Fruit fly (Drosophila melanogaster) whole organism, embryonic: ENCODE data around the gene CG4757.
A peak's percentile ranks its signal among the peaks of the same experiment; 100 is the strongest.

Experiments
- BtbVII ChIP-seq: fragments of 200-800 bp; sonication (Bioruptor generic); optimal IDR thresholded peaks from 3 replicates; lab custom pipeline; 2017; ENCODE audit warnings: missing biosample characterization, mild to moderate bottlenecking, missing genetic modification characterization
- CG11504 ChIP-seq: fragments of 200-800 bp; sonication (Bioruptor generic); optimal IDR thresholded peaks from 3 replicates; lab custom pipeline; 2019; ENCODE audit warnings: missing biosample characterization, mild to moderate bottlenecking, missing genetic modification characterization, moderate library complexity
- CG11560 ChIP-seq: fragments of 200-800 bp; sonication (Bioruptor generic); IDR thresholded peaks from 3 replicates; pipeline ENCODE4 v1.3.6; 2022; ENCODE audit warnings: missing biosample characterization, missing genetic modification characterization
- CG12071 ChIP-seq: fragments of 200-800 bp; sonication (Bioruptor generic); optimal IDR thresholded peaks from 3 replicates; lab custom pipeline; 2018; ENCODE audit warnings: missing biosample characterization, mild to moderate bottlenecking, missing genetic modification characterization
- CG12104 ChIP-seq: fragments of 200-800 bp; sonication (Bioruptor generic); optimal IDR thresholded peaks from 3 replicates; lab custom pipeline; 2016; ENCODE audit warnings: missing biosample characterization, missing genetic modification characterization
- CG1233 ChIP-seq: fragments of 200-800 bp; sonication (Bioruptor generic); optimal IDR thresholded peaks from 4 replicates; lab custom pipeline; 2018; ENCODE audit warnings: missing biosample characterization, mild to moderate bottlenecking, missing genetic modification characterization
- CG12391 ChIP-seq: fragments of 200-800 bp; sonication (Bioruptor generic); optimal IDR thresholded peaks from 3 replicates; lab custom pipeline; 2018; ENCODE audit warnings: missing biosample characterization, mild to moderate bottlenecking, missing genetic modification characterization, moderate library complexity
- CG13123 ChIP-seq: fragments of 200-800 bp; sonication (Bioruptor generic); optimal IDR thresholded peaks from 2 replicates; lab custom pipeline; 2016; ENCODE audit warnings: missing biosample characterization, missing genetic modification characterization
- CG13296 ChIP-seq: fragments of 200-800 bp; sonication (Bioruptor generic); optimal IDR thresholded peaks from 3 replicates; lab custom pipeline; 2018; ENCODE audit warnings: missing biosample characterization, mild to moderate bottlenecking, missing genetic modification characterization
- CG1529 ChIP-seq: fragments of 200-800 bp; sonication (Bioruptor generic); optimal IDR thresholded peaks from 3 replicates; lab custom pipeline; 2018; ENCODE audit warnings: missing biosample characterization, missing genetic modification characterization
- CG15601 ChIP-seq: fragments of 200-800 bp; sonication (Bioruptor generic); optimal IDR thresholded peaks from 3 replicates; lab custom pipeline; 2019; ENCODE audit warnings: missing biosample characterization, mild to moderate bottlenecking, missing genetic modification characterization, moderate library complexity
- CG1602 ChIP-seq: fragments of 200-800 bp; sonication (Bioruptor generic); optimal IDR thresholded peaks from 3 replicates; lab custom pipeline; 2016; ENCODE audit warnings: missing biosample characterization, missing genetic modification characterization
- CG18599 ChIP-seq: fragments of 200-800 bp; sonication (Bioruptor generic); optimal IDR thresholded peaks from 3 replicates; lab custom pipeline; 2017; ENCODE audit warnings: missing biosample characterization, missing genetic modification characterization, mild to moderate bottlenecking, moderate library complexity, missing genetic modification reagents
- CG2116 ChIP-seq: fragments of 200-800 bp; sonication (Bioruptor generic); optimal IDR thresholded peaks from 3 replicates; lab custom pipeline; 2018; ENCODE audit warnings: missing biosample characterization, mild to moderate bottlenecking, missing genetic modification characterization
- CG2678 ChIP-seq: fragments of 200-800 bp; sonication (Bioruptor generic); optimal IDR thresholded peaks from 3 replicates; lab custom pipeline; 2019; ENCODE audit warnings: missing biosample characterization, mild to moderate bottlenecking, missing genetic modification characterization, moderate library complexity
- CG3281 ChIP-seq: fragments of 200-800 bp; sonication (Bioruptor generic); optimal IDR thresholded peaks from 3 replicates; lab custom pipeline; 2017; ENCODE audit warnings: missing biosample characterization, mild to moderate bottlenecking, missing genetic modification characterization
- CG34376 ChIP-seq: fragments of 200-800 bp; sonication (Bioruptor generic); optimal IDR thresholded peaks from 2 replicates; lab custom pipeline; 2018; ENCODE audit warnings: missing biosample characterization, mild to moderate bottlenecking, missing genetic modification characterization
- CG8924 ChIP-seq: fragments of 200-800 bp; optimal IDR thresholded peaks from 3 replicates; lab custom pipeline; 2019; ENCODE audit warnings: missing biosample characterization, mild to moderate bottlenecking, missing genetic modification characterization, moderate library complexity
- D19A ChIP-seq: fragments of 200-800 bp; optimal IDR thresholded peaks from 3 replicates; lab custom pipeline; 2019; ENCODE audit warnings: missing biosample characterization, mild to moderate bottlenecking, missing genetic modification characterization, moderate library complexity
- Doc2 ChIP-seq: fragments of 200-800 bp; sonication (Bioruptor generic); IDR thresholded peaks from 2 replicates; pipeline ENCODE4 v1.3.6; 2022; ENCODE audit warnings: missing biosample characterization, missing genetic modification characterization
- Doc3 ChIP-seq: fragments of 200-800 bp; sonication (Bioruptor generic); IDR thresholded peaks from 3 replicates; pipeline ENCODE4 v1.3.6; 2022; ENCODE audit warnings: missing biosample characterization, missing genetic modification characterization; ENCODE audit not compliant: partially characterized antibody
- Fer1 ChIP-seq: fragments of 200-800 bp; sonication (Bioruptor generic); optimal IDR thresholded peaks from 2 replicates; lab custom pipeline; 2017; ENCODE audit warnings: missing biosample characterization, mild to moderate bottlenecking, missing genetic modification characterization
- GATAe ChIP-seq: fragments of 200-800 bp; sonication (Bioruptor generic); conservative IDR thresholded peaks from 2 replicates; pipeline ENCODE4 v1.3.6; 2022; ENCODE audit warnings: missing biosample characterization, missing genetic modification characterization
- HHEX ChIP-seq: fragments of 200-800 bp; sonication (Bioruptor generic); optimal IDR thresholded peaks from 3 replicates; lab custom pipeline; 2017; ENCODE audit warnings: missing biosample characterization, mild to moderate bottlenecking, missing genetic modification characterization, missing genetic modification reagents
- Hr39 ChIP-seq: fragments of >200 bp; optimal IDR thresholded peaks from 2 replicates; lab custom pipeline; 2017
- Meics ChIP-seq: fragments of 200-800 bp; sonication (Bioruptor generic); optimal IDR thresholded peaks from 2 replicates; lab custom pipeline; 2017; ENCODE audit warnings: missing biosample characterization, mild to moderate bottlenecking, missing genetic modification characterization
- Oli ChIP-seq: fragments of 200-800 bp; sonication (Bioruptor generic); optimal IDR thresholded peaks from 2 replicates; lab custom pipeline; 2018; ENCODE audit warnings: missing biosample characterization, mild to moderate bottlenecking, missing genetic modification characterization, moderate library complexity
- Optix ChIP-seq: fragments of 200-800 bp; sonication (Bioruptor generic); IDR thresholded peaks from 3 replicates; pipeline ENCODE4 v1.3.6; 2022; ENCODE audit warnings: missing biosample characterization, missing genetic modification characterization
- Poxn ChIP-seq: fragments of 200-800 bp; sonication (Bioruptor generic); IDR thresholded peaks from 2 replicates; pipeline ENCODE4 v1.3.6; 2022; ENCODE audit warnings: missing biosample characterization, missing genetic modification characterization
- Vsx1 ChIP-seq: fragments of 200-800 bp; sonication (Bioruptor generic); optimal IDR thresholded peaks from 2 replicates; lab custom pipeline; 2017; ENCODE audit warnings: missing biosample characterization, mild to moderate bottlenecking, missing genetic modification characterization, missing genetic modification reagents
- Xbp1 ChIP-seq: fragments of 200-800 bp; sonication (Bioruptor generic); optimal IDR thresholded peaks from 3 replicates; lab custom pipeline; 2016; ENCODE audit warnings: missing biosample characterization, mild to moderate bottlenecking, missing genetic modification characterization
- ash1 ChIP-seq: fragments of 200-800 bp; sonication (Bioruptor generic); optimal IDR thresholded peaks from 2 replicates; lab custom pipeline; 2018; ENCODE audit warnings: missing biosample characterization, mild to moderate bottlenecking, missing genetic modification characterization
- bcd ChIP-seq: fragments of 200-800 bp; sonication (Bioruptor generic); optimal IDR thresholded peaks from 2 replicates; lab custom pipeline; 2017; ENCODE audit warnings: missing biosample characterization, mild to moderate bottlenecking, missing genetic modification characterization
- dmrt99B ChIP-seq: fragments of 200-800 bp; sonication (Bioruptor generic); optimal IDR thresholded peaks from 2 replicates; lab custom pipeline; 2018; ENCODE audit warnings: missing biosample characterization, mild to moderate bottlenecking, missing genetic modification characterization, moderate library complexity
- ems ChIP-seq: fragments of 200-800 bp; sonication (Bioruptor generic); optimal IDR thresholded peaks from 3 replicates; lab custom pipeline; 2016; ENCODE audit warnings: missing biosample characterization, missing genetic modification characterization
- exex ChIP-seq: fragments of 200-800 bp; sonication (Bioruptor generic); optimal IDR thresholded peaks from 4 replicates; lab custom pipeline; 2018; ENCODE audit warnings: missing biosample characterization, mild to moderate bottlenecking, missing genetic modification characterization, moderate library complexity
- grn ChIP-seq: fragments of 200-800 bp; sonication (Bioruptor generic); optimal IDR thresholded peaks from 3 replicates; lab custom pipeline; 2017; ENCODE audit warnings: missing biosample characterization, missing genetic modification characterization
- jigr1 ChIP-seq: fragments of 200-800 bp; sonication (Bioruptor generic); IDR thresholded peaks from 3 replicates; pipeline ENCODE4 v1.3.6; 2022; ENCODE audit warnings: missing biosample characterization, missing genetic modification characterization
- lab ChIP-seq: fragments of 200-800 bp; sonication (Bioruptor generic); optimal IDR thresholded peaks from 3 replicates; lab custom pipeline; 2017; ENCODE audit warnings: missing biosample characterization, missing genetic modification characterization, mild to moderate bottlenecking, moderate library complexity, missing genetic modification reagents
- mirr ChIP-seq: fragments of 200-800 bp; sonication (Bioruptor generic); optimal IDR thresholded peaks from 3 replicates; lab custom pipeline; 2018; ENCODE audit warnings: missing biosample characterization, mild to moderate bottlenecking, missing genetic modification characterization
- pan ChIP-seq, 4 experiments: fragments of >200 bp in 3 of 4; fragments of 200-800 bp in 1 of 4; sonication (Bioruptor generic) in 1 of 4; optimal IDR thresholded peaks in 3 of 4; IDR thresholded peaks in 1 of 4; 2 replicates each; pipeline versions ENCODE4 v1.3.6 to Lab custom; 2017 to 2022; ENCODE audit warnings: missing biosample characterization in 2 of 4, missing genetic modification characterization in 2 of 4, mixed read lengths in 1 of 4
- prd ChIP-seq, 3 experiments: fragments of >200 bp in 2 of 3; fragments of 200-800 bp in 1 of 3; sonication (Bioruptor generic) in 1 of 3; optimal IDR thresholded peaks in 2 of 3; IDR thresholded peaks in 1 of 3; 2 replicates in 2 of 3; 3 replicates in 1 of 3; pipeline versions ENCODE4 v1.3.6 to Lab custom; 2017 to 2022; ENCODE audit warnings: missing biosample characterization in 1 of 3, missing genetic modification characterization in 1 of 3
- row ChIP-seq: fragments of 200-800 bp; sonication (Bioruptor generic); IDR thresholded peaks from 3 replicates; pipeline ENCODE4 v1.3.6; 2022; ENCODE audit warnings: missing biosample characterization, missing genetic modification characterization
- sd ChIP-seq: fragments of 200-800 bp; sonication (Bioruptor generic); optimal IDR thresholded peaks from 3 replicates; lab custom pipeline; 2018; ENCODE audit warnings: missing biosample characterization, mild to moderate bottlenecking, missing genetic modification characterization, moderate library complexity
- sens ChIP-seq: fragments of 200-800 bp; sonication (Bioruptor generic); peaks from one replicate; lab custom pipeline; 2016; ENCODE audit warnings: missing biosample characterization, missing genetic modification characterization
- sug ChIP-seq: fragments of 200-800 bp; optimal IDR thresholded peaks from 2 replicates; lab custom pipeline; 2019; ENCODE audit warnings: missing biosample characterization, mild to moderate bottlenecking, missing genetic modification characterization, moderate library complexity
- unpg ChIP-seq: fragments of 200-800 bp; sonication (Bioruptor generic); optimal IDR thresholded peaks from 3 replicates; lab custom pipeline; 2018; ENCODE audit warnings: missing biosample characterization, mild to moderate bottlenecking, missing genetic modification characterization, moderate library complexity

CG4757 gene

dm6 chr3R:11175777-11176176 is 14.8 kb downstream of the CG4757 start:
- TF ChIP-seq CG13123 (GFP tag; lab: Kevin White, UChicago) = no peak
- TF ChIP-seq Poxn = no peak
- TF ChIP-seq CG2116 (GFP tag; lab: Kevin White, UChicago) = no peak
- TF ChIP-seq jigr1 (GFP tag; lab: Robert Waterston, UW) = no peak
- no peak for TF ChIP-seq CG12104 (GFP tag; lab: Kevin White, UChicago)
- peak; percentile 57 for TF ChIP-seq mirr (GFP tag; lab: Kevin White, UChicago)
- TF ChIP-seq exex (tag; lab: Kevin White, UChicago) = peak; percentile 62
- TF ChIP-seq prd (optimal IDR thresholded peaks at IDR 0.05; lab: Kevin White, UChicago) = no peak
- no peak for TF ChIP-seq prd (GFP tag; IDR thresholded peaks at IDR 0.05; lab: Robert Waterston, UW)

- TF ChIP-seq sd (tag; lab: Kevin White, UChicago) (peak; percentile 68), bcd (GFP tag; lab: Kevin White, UChicago) (no peak), exex (tag; lab: Kevin White, UChicago) (peak; percentile 91), GATAe (GFP tag; lab: Robert Waterston, UW) (peak; percentile 60), D19A (tag; lab: Kevin White, UChicago) (no peak), Doc3 (no peak), Oli (no peak), CG34376 (GFP tag; lab: Kevin White, UChicago) (peak; percentile 39), CG8924 (tag; lab: Kevin White, UChicago) (no peak), Xbp1 (GFP tag; lab: Kevin White, UChicago) (no peak), ems (GFP tag; lab: Kevin White, UChicago) (no peak), sens (no peak), sug (peak; percentile 27), Hr39 (lab: Kevin White, UChicago) (no peak), ash1 (GFP tag; lab: Kevin White, UChicago) (no peak), grn (GFP tag; lab: Kevin White, UChicago) (peak; percentile 62), mirr (GFP tag; lab: Kevin White, UChicago) (peak; percentile 84)
- TF ChIP-seq, all 482 proteins: peak for 7
Observed at dm6 chr3R:11177579-11177978, 16.6 kb downstream of the CG4757 start.

dm6 chr3R:11178300-11178699 is 17.3 kb downstream of the CG4757 start:
- TF ChIP-seq CG13296 (peak; percentile 15), CG1233 (GFP tag; lab: Kevin White, UChicago) (peak; percentile 27), pan (optimal IDR thresholded peaks at IDR 0.05; lab: Kevin White, UChicago) (no peak), pan (GFP tag; optimal IDR thresholded peaks at IDR 0.05 in 1 of 2, IDR thresholded peaks at IDR 0.05 in 1 of 2) (no peak), CG18599 (peak; percentile 22), dmrt99B (peak; percentile 13), row (peak; percentile 13; the same call in 1 of the 3 replicates), Fer1 (GFP tag; lab: Kevin White, UChicago) (peak; percentile 22), Doc2 (GFP tag; lab: Robert Waterston, UW) (no peak), Optix (GFP tag; lab: Robert Waterston, UW) (no peak), Meics (peak; percentile 90), CG12071 (GFP tag; lab: Kevin White, UChicago) (peak; percentile 40), CG11504 (tag; lab: Kevin White, UChicago) (peak; percentile 37), CG1602 (GFP tag; lab: Kevin White, UChicago) (no peak), unpg (GFP tag; lab: Kevin White, UChicago) (peak; percentile 26), CG2678 (tag; lab: Kevin White, UChicago) (peak; percentile 28), CG15601 (tag; lab: Kevin White, UChicago) (peak; percentile 11), lab (peak; percentile 72), exex (tag; lab: Kevin White, UChicago) (peak; percentile 42), Vsx1 (GFP tag; lab: Kevin White, UChicago) (no peak), CG11560 (no peak), CG1529 (GFP tag; lab: Kevin White, UChicago) (no peak), CG3281 (peak; percentile 1), BtbVII (peak; percentile 40), HHEX (GFP tag; lab: Kevin White, UChicago) (peak; percentile 17), CG12391 (no peak)
